Fruit fly (Drosophila melanogaster): Measurements from ENCODE around the gene Nedd8.
A peak's percentile ranks its signal among the peaks of the same experiment; 100 is the strongest.

The Nedd8 gene

dm6 chr2L:18930352-18931122, 21.1 kb downstream of the Nedd8 start (continued):
- no peak for TF ChIP-seq cato (GFP tag; optimal IDR thresholded peaks at IDR 0.05; ENCODE audit: borderline replicate concordance)
- no peak for TF ChIP-seq CG4404 (GFP tag; IDR thresholded peaks at IDR 0.05)
- no peak for TF ChIP-seq Rfx (GFP tag; IDR thresholded peaks at IDR 0.05)
- TF ChIP-seq CG18262 (tag; optimal IDR thresholded peaks at IDR 0.05), result peak; percentile 67
- TF ChIP-seq tll (GFP tag; optimal IDR thresholded peaks at IDR 0.05), result no peak
- TF ChIP-seq p53 (GFP tag; optimal IDR thresholded peaks at IDR 0.05), result no peak
- peak; percentile 49 for TF ChIP-seq twi (tag; optimal IDR thresholded peaks at IDR 0.05)
- no peak for TF ChIP-seq CG8290 (GFP tag; optimal IDR thresholded peaks at IDR 0.05)
- TF ChIP-seq CG8290 (tag; optimal IDR thresholded peaks at IDR 0.05), result no peak
- peak; percentile 68 for TF ChIP-seq CG1603 (tag; optimal IDR thresholded peaks at IDR 0.05)
- TF ChIP-seq knrl (GFP tag; IDR thresholded peaks at IDR 0.05; ENCODE audit: partially characterized antibody), result no peak
- no peak for TF ChIP-seq btn (GFP tag; optimal IDR thresholded peaks at IDR 0.05)
- peak; percentile 68 for TF ChIP-seq CG2712 (tag; optimal IDR thresholded peaks at IDR 0.05)
- peak; percentile 15 for TF ChIP-seq bab2 (GFP tag; optimal IDR thresholded peaks at IDR 0.05)
- peak; percentile 63 for TF ChIP-seq kni (GFP tag; optimal IDR thresholded peaks at IDR 0.05)
- TF ChIP-seq dmrt11E (tag; optimal IDR thresholded peaks at IDR 0.05), result peak; percentile 82
- peak; percentile 14 for TF ChIP-seq CG4820 (GFP tag; optimal IDR thresholded peaks at IDR 0.05)
- TF ChIP-seq CG18764 (GFP tag; optimal IDR thresholded peaks at IDR 0.05), result no peak
- TF ChIP-seq Dfd (GFP tag; optimal IDR thresholded peaks at IDR 0.05), result no peak
- peak; percentile 25 for TF ChIP-seq CG9609 (GFP tag; optimal IDR thresholded peaks at IDR 0.05)
- TF ChIP-seq gem (tag; optimal IDR thresholded peaks at IDR 0.05), result peak; percentile 70
- no peak for TF ChIP-seq pita (GFP tag; optimal IDR thresholded peaks at IDR 0.05)
- peak in 1 of 2 experiments; percentile 70 for TF ChIP-seq bsh (GFP tag; optimal IDR thresholded peaks at IDR 0.05)
- TF ChIP-seq aop (GFP tag; IDR thresholded peaks at IDR 0.05), result no peak
- TF ChIP-seq CG1024 (GFP tag; IDR thresholded peaks at IDR 0.05), result no peak
- peak; percentile 20 for TF ChIP-seq CG17802 (tag; optimal IDR thresholded peaks at IDR 0.05)
- TF ChIP-seq Ets65A (GFP tag), result no peak
- TF ChIP-seq CG18476 (GFP tag; optimal IDR thresholded peaks at IDR 0.05), result no peak
- TF ChIP-seq CG7839 (tag; optimal IDR thresholded peaks at IDR 0.05), result peak; percentile 46
- TF ChIP-seq Chrac-16 (GFP tag; optimal IDR thresholded peaks at IDR 0.05), result peak; percentile 19
- peak; percentile 61 for TF ChIP-seq CG12391 (tag; optimal IDR thresholded peaks at IDR 0.05)
- no peak for TF ChIP-seq chinmo (GFP tag; IDR thresholded peaks at IDR 0.05; ENCODE audit: partially characterized antibody)
- peak; percentile 66 for TF ChIP-seq oc (tag; optimal IDR thresholded peaks at IDR 0.05)
- no peak for TF ChIP-seq sqz (GFP tag; optimal IDR thresholded peaks at IDR 0.05)
- no peak for TF ChIP-seq sim (GFP tag; IDR thresholded peaks at IDR 0.05)
- no peak for TF ChIP-seq CG10565 (GFP tag; optimal IDR thresholded peaks at IDR 0.05)
- TF ChIP-seq crp (GFP tag; optimal IDR thresholded peaks at IDR 0.05), result no peak
- no peak for TF ChIP-seq cwo (GFP tag; optimal IDR thresholded peaks at IDR 0.05)
- TF ChIP-seq tio (GFP tag; optimal IDR thresholded peaks at IDR 0.05), result peak; percentile 4
- peak; percentile 57 for TF ChIP-seq CG4424 (GFP tag; optimal IDR thresholded peaks at IDR 0.05)
- peak; percentile 5 for TF ChIP-seq Mes4 (GFP tag; optimal IDR thresholded peaks at IDR 0.05)
- peak; percentile 59 for TF ChIP-seq CG10267 (tag; optimal IDR thresholded peaks at IDR 0.05)
- no peak for TF ChIP-seq grn (GFP tag; optimal IDR thresholded peaks at IDR 0.05)
- no peak for TF ChIP-seq her (GFP tag; optimal IDR thresholded peaks at IDR 0.05)
- no peak for TF ChIP-seq C15 (GFP tag; IDR thresholded peaks at IDR 0.05)
- peak; percentile 19 for TF ChIP-seq Ssrp (tag; optimal IDR thresholded peaks at IDR 0.05)
- no peak for TF ChIP-seq CG8281 (tag; optimal IDR thresholded peaks at IDR 0.05)
- no peak for TF ChIP-seq sob (GFP tag; IDR thresholded peaks at IDR 0.05)
- TF ChIP-seq onecut (GFP tag; IDR thresholded peaks at IDR 0.05), result no peak

Measured in whole organism, embryonic.